Worm (Caenorhabditis elegans): ENCODE data around the gene F20C5.11.
"Not testable (repeated sequence)": the region's sequence is repeated elsewhere in the genome, so short reads cannot be mapped to it uniquely, and the experiment has no call there.

DNA sequence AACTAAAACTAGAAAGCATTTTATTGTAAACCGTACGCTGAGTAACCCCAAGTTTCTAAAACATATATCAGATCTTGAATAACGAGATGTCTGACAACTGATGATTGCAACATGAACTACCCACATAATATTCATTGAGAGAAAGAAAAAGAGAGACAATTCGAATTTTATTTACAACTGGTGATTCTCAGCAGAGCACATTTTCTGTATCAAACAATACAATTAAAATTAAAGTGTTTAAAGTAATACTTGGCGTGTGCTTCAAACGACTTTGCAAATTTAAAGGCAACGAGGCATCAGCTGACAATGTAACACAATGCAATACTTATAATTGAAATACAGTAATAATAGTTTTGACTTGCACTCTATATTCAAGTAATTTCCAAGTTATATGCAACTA is 26.3 kb upstream of the F20C5.11 start, which contains the start of gene C33D9.10:
- not testable (repeated sequence) for TF ChIP-seq ztf-3 (GFP tag; optimal IDR thresholded peaks at IDR 0.05); attf-3 (GFP tag; conservative IDR thresholded peaks at IDR 0.05); ztf-18 (tag; optimal IDR thresholded peaks at IDR 0.05); hlh-12 (tag; optimal IDR thresholded peaks at IDR 0.05); bed-1 (GFP tag; IDR thresholded peaks at IDR 0.05)
